Fruit fly (Drosophila melanogaster) whole organism, prepupa: ENCODE data around the gene CG17929.
A peak's percentile ranks its signal among the peaks of the same experiment; 100 is the strongest.

Experiments used
- Blimp-1 ChIP-seq: fragments of 200-800 bp; sonication (Bioruptor generic); optimal IDR thresholded peaks from 3 replicates; lab custom pipeline; 2017; ENCODE audit warnings: missing biosample characterization, missing genetic modification characterization, mild to moderate bottlenecking, moderate library complexity, missing genetic modification reagents
- CG10631 ChIP-seq: fragments of 200-800 bp; sonication (Bioruptor generic); optimal IDR thresholded peaks from 2 replicates; lab custom pipeline; 2016; ENCODE audit warnings: missing biosample characterization, missing genetic modification characterization
- CG10669 ChIP-seq: fragments of 200-800 bp; sonication (Bioruptor generic); optimal IDR thresholded peaks from 3 replicates; lab custom pipeline; 2018; ENCODE audit warnings: missing biosample characterization, mild to moderate bottlenecking, missing genetic modification characterization, moderate library complexity
- CG11762 ChIP-seq: fragments of 200-800 bp; sonication (Bioruptor generic); optimal IDR thresholded peaks from 3 replicates; lab custom pipeline; 2016; ENCODE audit warnings: missing biosample characterization, missing genetic modification characterization; ENCODE audit not compliant: insufficient read depth
- CG11902 ChIP-seq: fragments of 200-800 bp; sonication (Bioruptor generic); optimal IDR thresholded peaks from 3 replicates; lab custom pipeline; 2016; ENCODE audit warnings: missing biosample characterization, missing genetic modification characterization
- CG1621 ChIP-seq: fragments of 200-800 bp; sonication (Bioruptor generic); optimal IDR thresholded peaks from 3 replicates; lab custom pipeline; 2018; ENCODE audit warnings: missing biosample characterization, mild to moderate bottlenecking, missing genetic modification characterization
- CG16779 ChIP-seq: fragments of 200-800 bp; sonication (Bioruptor generic); optimal IDR thresholded peaks from 3 replicates; lab custom pipeline; 2017; ENCODE audit warnings: missing biosample characterization, mild to moderate bottlenecking, missing genetic modification characterization
- CG3032 ChIP-seq: fragments of 200-800 bp; optimal IDR thresholded peaks from 2 replicates; lab custom pipeline; 2019; ENCODE audit warnings: missing biosample characterization, mild to moderate bottlenecking, missing genetic modification characterization, moderate library complexity
- CG31627 ChIP-seq: fragments of 200-800 bp; sonication (Bioruptor generic); optimal IDR thresholded peaks from 3 replicates; lab custom pipeline; 2016; ENCODE audit warnings: missing biosample characterization, missing genetic modification characterization
- CG32006 ChIP-seq: fragments of 200-800 bp; sonication (Bioruptor generic); optimal IDR thresholded peaks from 3 replicates; lab custom pipeline; 2017; ENCODE audit warnings: missing biosample characterization, mild to moderate bottlenecking, missing genetic modification characterization
- CG34406 ChIP-seq: fragments of 200-800 bp; sonication (Bioruptor generic); optimal IDR thresholded peaks from 3 replicates; lab custom pipeline; 2016; ENCODE audit warnings: missing biosample characterization, missing genetic modification characterization
- CG3919 ChIP-seq: fragments of 200-800 bp; sonication (Bioruptor generic); optimal IDR thresholded peaks from 3 replicates; lab custom pipeline; 2016; ENCODE audit warnings: missing biosample characterization, missing genetic modification characterization
- CG4318 ChIP-seq: fragments of 200-800 bp; sonication (Bioruptor generic); optimal IDR thresholded peaks from 3 replicates; lab custom pipeline; 2017; ENCODE audit warnings: missing biosample characterization, mild to moderate bottlenecking, missing genetic modification characterization
- CG6163 ChIP-seq: fragments of 200-800 bp; sonication (Bioruptor generic); IDR thresholded peaks from 3 replicates; pipeline ENCODE4 v1.3.6; 2022; ENCODE audit warnings: missing biosample characterization, missing genetic modification characterization
- CG6276 ChIP-seq: fragments of 200-800 bp; sonication (Bioruptor generic); optimal IDR thresholded peaks from 2 replicates; lab custom pipeline; 2017; ENCODE audit warnings: missing biosample characterization, mild to moderate bottlenecking, missing genetic modification characterization
- CG6792 ChIP-seq: fragments of 200-800 bp; sonication (Bioruptor generic); optimal IDR thresholded peaks from 3 replicates; lab custom pipeline; 2016; ENCODE audit warnings: missing biosample characterization, missing genetic modification characterization
- CG6808 ChIP-seq: fragments of 200-800 bp; sonication (Bioruptor generic); optimal IDR thresholded peaks from 3 replicates; lab custom pipeline; 2017; ENCODE audit warnings: missing biosample characterization, missing genetic modification characterization, mild to moderate bottlenecking, moderate library complexity, missing genetic modification reagents
- CG6854 ChIP-seq: fragments of 200-800 bp; sonication (Bioruptor generic); optimal IDR thresholded peaks from 2 replicates; lab custom pipeline; 2017; ENCODE audit warnings: missing biosample characterization, mild to moderate bottlenecking, missing genetic modification characterization
- CG7368 ChIP-seq: fragments of 200-800 bp; sonication (Bioruptor generic); optimal IDR thresholded peaks from 3 replicates; lab custom pipeline; 2016; ENCODE audit warnings: missing biosample characterization, missing genetic modification characterization
- CG8319 ChIP-seq: fragments of 200-800 bp; sonication (Bioruptor generic); optimal IDR thresholded peaks from 3 replicates; lab custom pipeline; 2016; ENCODE audit warnings: missing biosample characterization, missing genetic modification characterization
- Eip75B ChIP-seq: fragments of 200-800 bp; sonication (Bioruptor generic); optimal IDR thresholded peaks from 3 replicates; lab custom pipeline; 2016; ENCODE audit warnings: missing biosample characterization, missing genetic modification characterization
- Eip78C ChIP-seq: fragments of 200-800 bp; sonication (Bioruptor generic); peaks from one replicate; lab custom pipeline; 2016; ENCODE audit warnings: missing biosample characterization, missing genetic modification characterization
- Ets96B ChIP-seq: fragments of 200-800 bp; optimal IDR thresholded peaks from 2 replicates; lab custom pipeline; 2019; ENCODE audit warnings: missing biosample characterization, mild to moderate bottlenecking, missing genetic modification characterization, moderate library complexity
- Gug ChIP-seq: fragments of 200-800 bp; sonication (Bioruptor generic); IDR thresholded peaks from 2 replicates; pipeline ENCODE4 v1.3.6; 2022; ENCODE audit warnings: missing biosample characterization, missing genetic modification characterization
- Hr38 ChIP-seq: sonication (Bioruptor generic); optimal IDR thresholded peaks from 2 replicates; lab custom pipeline; 2016; ENCODE audit warnings: missing biosample characterization, missing genetic modification characterization
- Hr39 ChIP-seq: fragments of 200-800 bp; sonication (Bioruptor generic); optimal IDR thresholded peaks from 2 replicates; lab custom pipeline; 2016; ENCODE audit warnings: missing biosample characterization, missing genetic modification characterization
- Hr4 ChIP-seq: fragments of 200-800 bp; sonication (Bioruptor generic); optimal IDR thresholded peaks from 3 replicates; lab custom pipeline; 2016; ENCODE audit warnings: missing biosample characterization, missing genetic modification characterization
- Lpt ChIP-seq: fragments of 200-800 bp; sonication (Bioruptor generic); optimal IDR thresholded peaks from 3 replicates; lab custom pipeline; 2016; ENCODE audit warnings: missing biosample characterization, missing genetic modification characterization
- Smox ChIP-seq: fragments of 200-800 bp; sonication (Bioruptor generic); optimal IDR thresholded peaks from 3 replicates; lab custom pipeline; 2016; ENCODE audit warnings: missing biosample characterization, missing genetic modification characterization
- Sox102F ChIP-seq: fragments of 200-800 bp; sonication (Bioruptor generic); optimal IDR thresholded peaks from 2 replicates; lab custom pipeline; 2016; ENCODE audit warnings: missing biosample characterization, mild to moderate bottlenecking, missing genetic modification characterization
- Sox14 ChIP-seq: fragments of 200-800 bp; sonication (Bioruptor generic); optimal IDR thresholded peaks from 3 replicates; lab custom pipeline; 2016; ENCODE audit warnings: missing biosample characterization, missing genetic modification characterization
- Sox15 ChIP-seq: fragments of 200-800 bp; sonication (Bioruptor generic); optimal IDR thresholded peaks from 3 replicates; lab custom pipeline; 2016; ENCODE audit warnings: missing biosample characterization, missing genetic modification characterization
- acj6 ChIP-seq: fragments of 200-800 bp; sonication (Bioruptor generic); optimal IDR thresholded peaks from 3 replicates; lab custom pipeline; 2016; ENCODE audit warnings: missing biosample characterization, missing genetic modification characterization
- cyc ChIP-seq: fragments of 200-800 bp; sonication (Bioruptor generic); optimal IDR thresholded peaks from 3 replicates; lab custom pipeline; 2016; ENCODE audit warnings: missing biosample characterization, missing genetic modification characterization
- dac ChIP-seq: fragments of 200-800 bp; sonication (Bioruptor generic); optimal IDR thresholded peaks from 2 replicates; lab custom pipeline; 2017; ENCODE audit warnings: missing biosample characterization, mild to moderate bottlenecking, missing genetic modification characterization
- dsx ChIP-seq: fragments of 200-800 bp; optimal IDR thresholded peaks from 3 replicates; lab custom pipeline; 2019; ENCODE audit warnings: missing biosample characterization, mild to moderate bottlenecking, missing genetic modification characterization, moderate library complexity; ENCODE audit not compliant: poor library complexity, severe bottlenecking
- eg ChIP-seq: fragments of 200-800 bp; sonication (Bioruptor generic); IDR thresholded peaks from 3 replicates; pipeline ENCODE4 v1.3.6; 2022; ENCODE audit warnings: missing biosample characterization, missing genetic modification characterization
- fd59A ChIP-seq: fragments of 200-800 bp; sonication (Bioruptor generic); optimal IDR thresholded peaks from 2 replicates; lab custom pipeline; 2017; ENCODE audit warnings: missing biosample characterization, mild to moderate bottlenecking, missing genetic modification characterization, missing genetic modification reagents
- fd85E ChIP-seq: fragments of 200-800 bp; sonication (Bioruptor generic); optimal IDR thresholded peaks from 3 replicates; lab custom pipeline; 2016; ENCODE audit warnings: missing biosample characterization, missing genetic modification characterization
- fkh ChIP-seq: fragments of 200-800 bp; sonication (Bioruptor generic); optimal IDR thresholded peaks from 3 replicates; lab custom pipeline; 2017; ENCODE audit warnings: missing biosample characterization, mild to moderate bottlenecking, missing genetic modification characterization, moderate library complexity
- lz ChIP-seq: fragments of 200-800 bp; sonication (Bioruptor generic); optimal IDR thresholded peaks from 3 replicates; lab custom pipeline; 2016; ENCODE audit warnings: missing biosample characterization, missing genetic modification characterization
- net ChIP-seq: fragments of 200-800 bp; sonication (Bioruptor generic); optimal IDR thresholded peaks from 3 replicates; lab custom pipeline; 2016; ENCODE audit warnings: missing biosample characterization, missing genetic modification characterization
- pdm3 ChIP-seq: fragments of 200-800 bp; sonication (Bioruptor generic); optimal IDR thresholded peaks from 3 replicates; lab custom pipeline; 2016; ENCODE audit warnings: missing biosample characterization, missing genetic modification characterization
- spab ChIP-seq: fragments of 200-800 bp; sonication (Bioruptor generic); optimal IDR thresholded peaks from 2 replicates; lab custom pipeline; 2017; ENCODE audit warnings: missing biosample characterization, mild to moderate bottlenecking, missing genetic modification characterization, missing genetic modification reagents
- ss ChIP-seq, 2 experiments: fragments of 200-800 bp; sonication (Bioruptor generic); optimal IDR thresholded peaks; 2 replicates in 1 of 2; 3 replicates in 1 of 2; lab custom pipeline; 2017 to 2018; ENCODE audit warnings: mild to moderate bottlenecking in 2 of 2, missing biosample characterization in 2 of 2, missing genetic modification characterization in 2 of 2, moderate library complexity in 1 of 2
- svp ChIP-seq: fragments of 200-800 bp; sonication (Bioruptor generic); peaks from one replicate; lab custom pipeline; 2016; ENCODE audit warnings: missing biosample characterization, missing genetic modification characterization
- topi ChIP-seq: fragments of 200-800 bp; sonication (Bioruptor generic); optimal IDR thresholded peaks from 3 replicates; lab custom pipeline; 2016; ENCODE audit warnings: missing biosample characterization, missing genetic modification characterization
- vri ChIP-seq: fragments of 200-800 bp; sonication (Bioruptor generic); optimal IDR thresholded peaks from 3 replicates; lab custom pipeline; 2016; ENCODE audit warnings: missing biosample characterization, mild to moderate bottlenecking, missing genetic modification characterization

The CG17929 gene

DNA sequence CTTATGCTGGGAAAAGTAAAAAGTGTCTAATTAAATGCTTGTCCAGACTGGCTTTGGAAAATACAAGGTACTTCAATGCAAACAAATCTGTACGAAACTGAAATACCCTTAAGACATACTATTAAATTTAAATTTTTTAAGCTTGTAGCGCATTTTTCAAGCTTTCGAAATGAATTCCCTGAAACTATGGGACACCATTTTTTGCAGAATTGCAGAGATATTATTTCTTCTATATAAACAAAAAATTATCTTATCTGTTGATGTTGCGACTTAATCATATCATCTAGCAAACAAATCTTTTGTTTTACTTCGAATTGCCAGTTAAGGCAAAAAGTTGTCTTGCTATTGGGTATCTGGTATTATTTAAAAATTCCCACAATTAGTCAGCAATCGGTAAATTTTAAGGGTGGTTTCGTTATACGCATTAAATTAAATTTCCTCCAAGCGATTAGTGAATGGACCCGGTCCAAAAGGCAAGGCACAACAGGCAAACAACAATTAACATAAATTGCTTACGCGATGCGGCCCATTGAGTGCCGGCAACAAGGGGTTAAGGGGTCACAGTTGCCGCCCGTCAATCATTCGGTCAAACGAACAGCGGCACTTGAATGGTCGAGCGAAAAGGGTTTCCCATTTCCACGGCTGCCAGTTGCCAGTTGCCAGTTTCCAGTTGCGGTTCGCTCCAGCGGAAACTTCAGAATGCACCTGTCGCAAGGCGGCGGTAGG is 11.2 kb downstream of the CG17929 start (continued):
- TF ChIP-seq CG8319 (GFP tag; lab: Kevin White, UChicago) (no peak), Eip75B (peak; percentile 28), Hr39 (GFP tag; lab: Kevin White, UChicago) (peak; percentile 56), svp (GFP tag; lab: Kevin White, UChicago) (peak; percentile 80), dac (GFP tag; lab: Kevin White, UChicago) (peak; percentile 77)
- TF ChIP-seq, all 60 proteins: peak for 35

DNA sequence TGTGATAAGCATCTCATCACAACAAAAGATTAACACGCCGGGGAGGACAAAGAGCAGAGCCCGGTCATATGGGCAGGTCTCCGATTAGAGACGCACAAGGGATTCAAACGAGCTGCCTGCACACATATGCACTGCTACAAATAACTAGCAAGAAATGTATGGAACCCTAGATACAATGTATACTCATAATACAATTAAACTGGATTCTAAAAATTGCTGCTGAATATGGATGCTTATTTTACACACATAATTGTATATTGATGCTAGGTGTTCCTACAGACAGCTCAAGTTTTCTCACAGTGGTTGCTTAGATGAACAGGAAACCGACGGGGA is 11.7 kb downstream of the CG17929 start:
- no peak for TF ChIP-seq CG11762
- TF ChIP-seq vri (GFP tag; lab: Kevin White, UChicago): no peak
- peak; percentile 75 for TF ChIP-seq CG6163
- no peak for TF ChIP-seq CG8319 (GFP tag; lab: Kevin White, UChicago)
- peak; percentile 84 for TF ChIP-seq Eip78C (GFP tag; lab: Kevin White, UChicago)
- peak; percentile 76 for TF ChIP-seq svp (GFP tag; lab: Kevin White, UChicago)
- TF ChIP-seq lz (GFP tag; lab: Kevin White, UChicago): peak; percentile 30
- peak; percentile 39 for TF ChIP-seq topi (GFP tag; lab: Kevin White, UChicago)
- TF ChIP-seq CG34406 (GFP tag; lab: Kevin White, UChicago): peak; percentile 36
- TF ChIP-seq spab: peak; percentile 18
- no peak for TF ChIP-seq Blimp-1
- peak; percentile 31 for TF ChIP-seq Hr39 (GFP tag; lab: Kevin White, UChicago)
- peak; percentile 14 for TF ChIP-seq CG31627 (GFP tag; lab: Kevin White, UChicago)
- peak; percentile 40 for TF ChIP-seq net (GFP tag; lab: Kevin White, UChicago)
- peak; percentile 12 for TF ChIP-seq cyc (GFP tag; lab: Kevin White, UChicago)
- TF ChIP-seq Hr38 (GFP tag; lab: Kevin White, UChicago): no peak
- peak; percentile 2 for TF ChIP-seq Lpt
- TF ChIP-seq dsx (GFP tag; lab: Kevin White, UChicago): peak; percentile 75
- peak; percentile 60 for TF ChIP-seq CG32006 (GFP tag; lab: Kevin White, UChicago)
- TF ChIP-seq CG6276 (GFP tag; lab: Kevin White, UChicago): no peak
- TF ChIP-seq Sox14 (GFP tag; lab: Kevin White, UChicago): peak; percentile 67
- peak; percentile 80 for TF ChIP-seq CG10631 (GFP tag; lab: Kevin White, UChicago)
- TF ChIP-seq CG3919 (GFP tag; lab: Kevin White, UChicago): peak; percentile 74
- TF ChIP-seq acj6 (GFP tag; lab: Kevin White, UChicago): peak; percentile 60
- peak; percentile 46 for TF ChIP-seq CG3032 (tag; lab: Kevin White, UChicago)
- TF ChIP-seq dac (GFP tag; lab: Kevin White, UChicago): no peak
- TF ChIP-seq ss (GFP tag; optimal IDR thresholded peaks at IDR 0.05; lab: Kevin White, UChicago): peak; percentile 18 to 49
- TF ChIP-seq CG6808 (GFP tag; lab: Kevin White, UChicago): peak; percentile 24
- TF ChIP-seq CG4318: no peak
- no peak for TF ChIP-seq fd85E (GFP tag; lab: Kevin White, UChicago)
- TF ChIP-seq CG6854 (GFP tag; lab: Kevin White, UChicago): no peak
- peak; percentile 17 for TF ChIP-seq CG11902 (GFP tag; lab: Kevin White, UChicago)
- peak; percentile 54 for TF ChIP-seq CG6792 (GFP tag; lab: Kevin White, UChicago)
- peak; percentile 43 for TF ChIP-seq CG10669
- TF ChIP-seq CG16779 (tag; lab: Kevin White, UChicago): peak; percentile 34
- TF ChIP-seq Gug: peak; percentile 40
- peak; percentile 55 for TF ChIP-seq Eip75B
- peak; percentile 58 for TF ChIP-seq Hr4 (GFP tag; lab: Kevin White, UChicago)
- peak; percentile 41 for TF ChIP-seq CG1621 (tag; lab: Kevin White, UChicago)
- TF ChIP-seq fd59A (GFP tag; lab: Kevin White, UChicago): peak; percentile 29
- 0 out of 3 replicates have a peak, but pooled peaks have one; percentile 49 for TF ChIP-seq eg (GFP tag; lab: Robert Waterston, UW)
- no peak for TF ChIP-seq CG7368 (GFP tag; lab: Kevin White, UChicago)
- TF ChIP-seq pdm3 (GFP tag; lab: Kevin White, UChicago): peak; percentile 66
- TF ChIP-seq Sox15 (GFP tag; lab: Kevin White, UChicago): no peak
- TF ChIP-seq Ets96B (tag; lab: Kevin White, UChicago): peak; percentile 63
- TF ChIP-seq Sox102F (GFP tag; lab: Kevin White, UChicago): peak; percentile 45
- TF ChIP-seq Smox (GFP tag; lab: Kevin White, UChicago): peak; percentile 10
- TF ChIP-seq fkh (GFP tag; lab: Kevin White, UChicago): no peak
